Worm (Caenorhabditis elegans) whole organism, L4/young adult: ENCODE data around the gene T25B9.5.

Source experiments
- W03F9.2 ChIP-seq: fragments of 150-350 bp; optimal IDR thresholded peaks from 2 replicates; lab custom pipeline; 2014; ENCODE audit warnings: missing biosample characterization, missing genetic modification characterization
- dao-5 ChIP-seq: sonication (generic microtip); optimal IDR thresholded peaks from 2 replicates; lab custom pipeline; 2016; ENCODE audit warnings: missing genotype, missing genetic modification characterization, moderate library complexity, missing compliant biosample characterization
- him-1 ChIP-seq: sonication (generic microtip); optimal IDR thresholded peaks from 2 replicates; lab custom pipeline; 2016; ENCODE audit warnings: missing genotype, missing genetic modification reagents, missing genetic modification characterization, missing compliant biosample characterization

ce11 chrIV:10795678-10796077 lies 41.1 kb upstream of the T25B9.5 start:
- TF ChIP-seq him-1 (no peak), W03F9.2 (no peak), dao-5 (tag; lab: Kevin White, UChicago) (no peak)
